Fruit fly (Drosophila melanogaster) whole organism, pupa: ENCODE results near the gene CG31111.

Experiments
- CG12605 ChIP-seq: fragments of 200-800 bp; sonication (Bioruptor generic); IDR thresholded peaks from 2 replicates; pipeline ENCODE4 v1.3.6; 2022; ENCODE audit warnings: missing biosample characterization, missing genetic modification characterization
- CG32121 ChIP-seq: fragments of 200-800 bp; sonication (Bioruptor generic); IDR thresholded peaks from 2 replicates; pipeline ENCODE4 v1.3.6; 2022; ENCODE audit warnings: missing biosample characterization, missing genetic modification characterization
- CG34367 ChIP-seq: fragments of 200-800 bp; sonication (Bioruptor generic); optimal IDR thresholded peaks from 2 replicates; lab custom pipeline; 2018; ENCODE audit warnings: missing biosample characterization, mild to moderate bottlenecking, missing genetic modification characterization
- EcR ChIP-seq: fragments of 200-800 bp; sonication (Bioruptor generic); optimal IDR thresholded peaks from 3 replicates; lab custom pipeline; 2019; ENCODE audit warnings: missing biosample characterization, missing genetic modification characterization, mild to moderate bottlenecking, moderate library complexity, missing genetic modification reagents
- Pif1A ChIP-seq: fragments of 200-800 bp; sonication (Bioruptor generic); optimal IDR thresholded peaks from 3 replicates; lab custom pipeline; 2016; ENCODE audit warnings: missing biosample characterization, missing genetic modification characterization
- Snoo ChIP-seq: fragments of 200-800 bp; sonication (Bioruptor generic); optimal IDR thresholded peaks from 3 replicates; lab custom pipeline; 2017; ENCODE audit warnings: missing biosample characterization, mild to moderate bottlenecking, missing genetic modification characterization, inconsistent platforms
- fd96Ca ChIP-seq: fragments of 200-800 bp; sonication (Bioruptor generic); IDR thresholded peaks from 3 replicates; pipeline ENCODE4 v1.3.6; 2022; ENCODE audit warnings: missing biosample characterization, missing genetic modification characterization
- gl ChIP-seq: fragments of 200-800 bp; sonication (Bioruptor generic); optimal IDR thresholded peaks from 2 replicates; lab custom pipeline; 2018; ENCODE audit warnings: missing biosample characterization, mild to moderate bottlenecking, missing genetic modification characterization
- rn ChIP-seq: fragments of 200-800 bp; sonication (Bioruptor generic); IDR thresholded peaks from 2 replicates; pipeline ENCODE4 v1.3.6; 2022; ENCODE audit warnings: missing biosample characterization, missing genetic modification characterization

- TF ChIP-seq EcR (GFP tag; lab: Kevin White, UChicago) (no peak), Snoo (tag; lab: Kevin White, UChicago) (peak; percentile 55), rn (no peak), CG12605 (GFP tag; lab: Robert Waterston, UW) (no peak), Pif1A (no peak), CG32121 (GFP tag; lab: Robert Waterston, UW) (0 out of 2 replicates have a peak, but pooled peaks have one; percentile 28), gl (no peak), fd96Ca (GFP tag; lab: Robert Waterston, UW) (0 out of 3 replicates have a peak, but pooled peaks have one; percentile 35), CG34367 (tag; lab: Kevin White, UChicago) (no peak)
Measured at dm6 chr3R:25027281-25028219, 28.4 kb downstream of the CG31111 start.
